Fruit fly (Drosophila melanogaster) whole organism, embryonic: ENCODE data around the gene Coa8.

Experiments
- Aef1 ChIP-seq: fragments of 200-800 bp; sonication (Bioruptor generic); IDR thresholded peaks from 3 replicates; pipeline ENCODE4 v1.3.6; 2022; ENCODE audit warnings: missing biosample characterization, missing genetic modification characterization
- Awh ChIP-seq: fragments of 200-800 bp; sonication (Bioruptor generic); IDR thresholded peaks from 2 replicates; pipeline ENCODE4, ENCODE4 v1.3.6; 2022; ENCODE audit warnings: missing biosample characterization, missing genetic modification characterization
- B-H2 ChIP-seq: fragments of 200-800 bp; sonication (Bioruptor generic); optimal IDR thresholded peaks from 2 replicates; lab custom pipeline; 2018; ENCODE audit warnings: missing biosample characterization, mild to moderate bottlenecking, missing genetic modification characterization
- CG11723 ChIP-seq: fragments of 200-800 bp; sonication (Bioruptor generic); optimal IDR thresholded peaks from 2 replicates; lab custom pipeline; 2017; ENCODE audit warnings: missing biosample characterization, mild to moderate bottlenecking, missing genetic modification characterization
- CG14441 ChIP-seq: fragments of 200-800 bp; sonication (Bioruptor generic); IDR thresholded peaks from 2 replicates; pipeline ENCODE4 v1.3.6; 2022; ENCODE audit warnings: missing biosample characterization, missing genetic modification characterization
- CG14860 ChIP-seq: fragments of 200-800 bp; sonication (Bioruptor generic); IDR thresholded peaks from 3 replicates; pipeline ENCODE4 v1.3.6; 2022; ENCODE audit warnings: missing biosample characterization, missing genetic modification characterization; ENCODE audit not compliant: partially characterized antibody
- CG15514 ChIP-seq: fragments of 200-800 bp; sonication (Bioruptor generic); optimal IDR thresholded peaks from 3 replicates; lab custom pipeline; 2017; ENCODE audit warnings: missing biosample characterization, missing genetic modification characterization, mild to moderate bottlenecking, moderate library complexity, missing genetic modification reagents
- CG17385 ChIP-seq: fragments of 200-800 bp; sonication (Bioruptor generic); optimal IDR thresholded peaks from 3 replicates; lab custom pipeline; 2018; ENCODE audit warnings: missing biosample characterization, mild to moderate bottlenecking, missing genetic modification characterization
- CG17568 ChIP-seq: fragments of 200-800 bp; sonication (Bioruptor generic); optimal IDR thresholded peaks from 2 replicates; lab custom pipeline; 2018; ENCODE audit warnings: missing biosample characterization, mild to moderate bottlenecking, missing genetic modification characterization, moderate library complexity
- CG17612 ChIP-seq: fragments of 200-800 bp; sonication (Bioruptor generic); IDR thresholded peaks from 2 replicates; pipeline ENCODE4 v1.3.6; 2022; ENCODE audit warnings: missing biosample characterization, missing genetic modification characterization
- CG17802 ChIP-seq: fragments of 200-800 bp; sonication (Bioruptor generic); optimal IDR thresholded peaks from 2 replicates; lab custom pipeline; 2018; ENCODE audit warnings: missing biosample characterization, mild to moderate bottlenecking, missing genetic modification characterization, moderate library complexity
- CG17912 ChIP-seq: fragments of 200-800 bp; sonication (Bioruptor generic); optimal IDR thresholded peaks from 2 replicates; lab custom pipeline; 2018; ENCODE audit warnings: missing biosample characterization, mild to moderate bottlenecking, missing genetic modification characterization
- CG1792 ChIP-seq: fragments of 200-800 bp; sonication (Bioruptor generic); optimal IDR thresholded peaks from 2 replicates; lab custom pipeline; 2016; ENCODE audit warnings: missing biosample characterization, missing genetic modification characterization
- CG18262 ChIP-seq: fragments of 200-800 bp; optimal IDR thresholded peaks from 3 replicates; lab custom pipeline; 2019; ENCODE audit warnings: missing biosample characterization, mild to moderate bottlenecking, missing genetic modification characterization, moderate library complexity
- CG18476 ChIP-seq: fragments of 200-800 bp; sonication (Bioruptor generic); optimal IDR thresholded peaks from 2 replicates; lab custom pipeline; 2016; ENCODE audit warnings: missing biosample characterization, mild to moderate bottlenecking, missing genetic modification characterization
- CG2712 ChIP-seq: fragments of 200-800 bp; optimal IDR thresholded peaks from 3 replicates; lab custom pipeline; 2019; ENCODE audit warnings: missing biosample characterization, mild to moderate bottlenecking, missing genetic modification characterization, moderate library complexity
- CG30020 ChIP-seq: fragments of 200-800 bp; optimal IDR thresholded peaks from 2 replicates; lab custom pipeline; 2019; ENCODE audit warnings: missing biosample characterization, mild to moderate bottlenecking, missing genetic modification characterization, moderate library complexity
- CG32772 ChIP-seq: fragments of 200-800 bp; sonication (Bioruptor generic); IDR thresholded peaks from 2 replicates; pipeline ENCODE4 v1.3.6; 2022; ENCODE audit warnings: missing biosample characterization, missing genetic modification characterization
- CG5245 ChIP-seq: fragments of 200-800 bp; sonication (Bioruptor generic); optimal IDR thresholded peaks from 3 replicates; lab custom pipeline; 2016; ENCODE audit warnings: missing biosample characterization, missing genetic modification characterization
- CG7786 ChIP-seq: fragments of 200-800 bp; sonication (Bioruptor generic); optimal IDR thresholded peaks from 2 replicates; lab custom pipeline; 2016; ENCODE audit warnings: missing biosample characterization, missing genetic modification characterization
- CG8281 ChIP-seq: fragments of 200-800 bp; sonication (Bioruptor generic); optimal IDR thresholded peaks from 2 replicates; lab custom pipeline; 2018; ENCODE audit warnings: missing biosample characterization, mild to moderate bottlenecking, missing genetic modification characterization, moderate library complexity
- Chrac-16 ChIP-seq: fragments of 200-800 bp; sonication (Bioruptor generic); optimal IDR thresholded peaks from 3 replicates; lab custom pipeline; 2016; ENCODE audit warnings: missing biosample characterization, missing genetic modification characterization
- CkIIα-i1 ChIP-seq: fragments of 200-800 bp; sonication (Bioruptor generic); IDR thresholded peaks from 2 replicates; pipeline ENCODE4 v1.3.6; 2022; ENCODE audit warnings: missing biosample characterization, missing genetic modification characterization
- Doc2 ChIP-seq: fragments of 200-800 bp; sonication (Bioruptor generic); IDR thresholded peaks from 2 replicates; pipeline ENCODE4 v1.3.6; 2022; ENCODE audit warnings: missing biosample characterization, missing genetic modification characterization
- Eip74EF ChIP-seq, 2 experiments: fragments of 200-800 bp in 1 of 2; fragments of >200 bp in 1 of 2; sonication (Bioruptor generic) in 1 of 2; optimal IDR thresholded peaks; 2 replicates each; lab custom pipeline; 2017 to 2019; ENCODE audit warnings: missing biosample characterization in 2 of 2, missing genetic modification characterization in 2 of 2, mild to moderate bottlenecking in 1 of 2, moderate library complexity in 1 of 2
- MBD-R2 ChIP-seq: fragments of 200-800 bp; sonication (Bioruptor generic); IDR thresholded peaks from 2 replicates; pipeline ENCODE4 v1.3.6; 2022; ENCODE audit warnings: missing biosample characterization, missing genetic modification characterization
- NFAT ChIP-seq: fragments of 200-800 bp; sonication (Bioruptor generic); IDR thresholded peaks from 2 replicates; pipeline ENCODE4 v1.3.6; 2022; ENCODE audit warnings: missing biosample characterization, missing genetic modification characterization
- Neu2 ChIP-seq: fragments of 200-800 bp; sonication (Bioruptor generic); optimal IDR thresholded peaks from 3 replicates; lab custom pipeline; 2016; ENCODE audit warnings: missing biosample characterization, missing genetic modification characterization, borderline replicate concordance
- Oli ChIP-seq: fragments of 200-800 bp; sonication (Bioruptor generic); optimal IDR thresholded peaks from 2 replicates; lab custom pipeline; 2018; ENCODE audit warnings: missing biosample characterization, mild to moderate bottlenecking, missing genetic modification characterization, moderate library complexity
- Opbp ChIP-seq: fragments of 200-800 bp; sonication (Bioruptor generic); IDR thresholded peaks from 3 replicates; pipeline ENCODE4 v1.3.6; 2022; ENCODE audit warnings: missing biosample characterization, missing genetic modification characterization; ENCODE audit not compliant: partially characterized antibody
- Spps ChIP-seq: fragments of 200-800 bp; sonication (Bioruptor generic); optimal IDR thresholded peaks from 2 replicates; lab custom pipeline; 2018; ENCODE audit warnings: missing biosample characterization, mild to moderate bottlenecking, missing genetic modification characterization
- Taf1 ChIP-seq: fragments of 200-800 bp; sonication (Bioruptor generic); IDR thresholded peaks from 2 replicates; pipeline ENCODE4 v1.3.6; 2022; ENCODE audit warnings: missing biosample characterization, missing genetic modification characterization
- bab2 ChIP-seq: fragments of 200-800 bp; sonication (Bioruptor generic); optimal IDR thresholded peaks from 2 replicates; lab custom pipeline; 2016; ENCODE audit warnings: missing biosample characterization, missing genetic modification characterization
- bigmax ChIP-seq: fragments of 200-800 bp; sonication (Bioruptor generic); optimal IDR thresholded peaks from 2 replicates; lab custom pipeline; 2018; ENCODE audit warnings: missing biosample characterization, mild to moderate bottlenecking, missing genetic modification characterization
- bowl ChIP-seq: fragments of 200-800 bp; sonication (Bioruptor generic); IDR thresholded peaks from 2 replicates; pipeline ENCODE4 v1.3.6; 2022; ENCODE audit warnings: missing biosample characterization, missing genetic modification characterization
- br ChIP-seq: fragments of >200 bp; optimal IDR thresholded peaks from 2 replicates; lab custom pipeline; 2017
- croc ChIP-seq: fragments of 200-800 bp; sonication (Bioruptor generic); conservative IDR thresholded peaks from 3 replicates; pipeline ENCODE4 v1.3.6; 2022; ENCODE audit warnings: missing biosample characterization, missing genetic modification characterization
- esg ChIP-seq: fragments of 200-800 bp; sonication (Bioruptor generic); conservative IDR thresholded peaks from 2 replicates; pipeline ENCODE4 v1.3.6; 2022; ENCODE audit warnings: missing biosample characterization, missing genetic modification characterization
- insv ChIP-seq, 2 experiments: fragments of 200-800 bp; sonication (Bioruptor generic); optimal IDR thresholded peaks; 3 replicates each; lab custom pipeline; 2016 to 2018; ENCODE audit warnings: missing biosample characterization in 2 of 2, missing genetic modification characterization in 2 of 2
- kni ChIP-seq: fragments of 200-800 bp; sonication (Bioruptor generic); optimal IDR thresholded peaks from 3 replicates; lab custom pipeline; 2017; ENCODE audit warnings: mild to moderate bottlenecking, missing biosample characterization, missing genetic modification reagents, missing genetic modification characterization
- nerfin-2 ChIP-seq: fragments of 200-800 bp; sonication (Bioruptor generic); IDR thresholded peaks from 2 replicates; pipeline ENCODE4 v1.3.6; 2022; ENCODE audit warnings: missing biosample characterization, missing genetic modification characterization; ENCODE audit not compliant: partially characterized antibody
- pfk ChIP-seq: fragments of 200-800 bp; sonication (Bioruptor generic); optimal IDR thresholded peaks from 2 replicates; lab custom pipeline; 2018; ENCODE audit warnings: missing biosample characterization, mild to moderate bottlenecking, missing genetic modification characterization, moderate library complexity
- pita ChIP-seq: fragments of 200-800 bp; sonication (Bioruptor generic); optimal IDR thresholded peaks from 2 replicates; lab custom pipeline; 2017; ENCODE audit warnings: missing biosample characterization, mild to moderate bottlenecking, missing genetic modification characterization
- pros ChIP-seq: fragments of 200-800 bp; sonication (Bioruptor generic); optimal IDR thresholded peaks from 3 replicates; lab custom pipeline; 2019; ENCODE audit warnings: missing biosample characterization, mild to moderate bottlenecking, missing genetic modification characterization, moderate library complexity
- slp2 ChIP-seq: fragments of 200-800 bp; sonication (Bioruptor generic); optimal IDR thresholded peaks from 2 replicates; lab custom pipeline; 2016; ENCODE audit warnings: missing biosample characterization, missing genetic modification characterization
- sna ChIP-seq: fragments of 200-800 bp; sonication (Bioruptor generic); IDR thresholded peaks from 2 replicates; pipeline ENCODE4 v1.3.6; 2022; ENCODE audit warnings: missing biosample characterization, missing genetic modification characterization; ENCODE audit not compliant: partially characterized antibody
- so ChIP-seq: fragments of 200-800 bp; sonication (Bioruptor generic); IDR thresholded peaks from 3 replicates; pipeline ENCODE4 v1.3.6; 2022; ENCODE audit warnings: missing biosample characterization, missing genetic modification characterization
- tup ChIP-seq: fragments of 200-800 bp; sonication (Bioruptor generic); optimal IDR thresholded peaks from 2 replicates; lab custom pipeline; 2016; ENCODE audit warnings: missing biosample characterization, mild to moderate bottlenecking, missing genetic modification characterization, moderate library complexity
- vvl ChIP-seq: fragments of 200-800 bp; sonication (Bioruptor generic); IDR thresholded peaks from 2 replicates; pipeline ENCODE4 v1.3.6; 2022; ENCODE audit warnings: missing biosample characterization, missing genetic modification characterization
- yki ChIP-seq: fragments of >200 bp; optimal IDR thresholded peaks from 3 replicates; lab custom pipeline; 2018

The Coa8 gene

dm6 chrX:1849914-1850313 is 30.2 kb upstream of the Coa8 start (continued):
- TF ChIP-seq CG32772 (GFP tag; lab: Robert Waterston, UW) = peak; percentile 70
- peak; percentile 63 for TF ChIP-seq MBD-R2 (GFP tag; lab: Robert Waterston, UW)
- peak; percentile 58 for TF ChIP-seq Taf1 (GFP tag; lab: Robert Waterston, UW)
- peak; percentile 39; the same call in 1 of the 3 replicates for TF ChIP-seq croc
- peak; percentile 58 for TF ChIP-seq Awh (GFP tag; lab: Robert Waterston, UW)
- peak; percentile 18 for TF ChIP-seq pfk (GFP tag; lab: Kevin White, UChicago)
- TF ChIP-seq yki = no peak
- peak; percentile 70 for TF ChIP-seq tup (GFP tag; lab: Kevin White, UChicago)
- no peak for TF ChIP-seq pros (GFP tag; lab: Kevin White, UChicago)
- TF ChIP-seq Oli (tag; lab: Kevin White, UChicago) = peak; percentile 85
- TF ChIP-seq CG18476 (GFP tag; lab: Kevin White, UChicago) = peak; percentile 82
- TF ChIP-seq sna = no peak
- TF ChIP-seq CG5245 (GFP tag; lab: Kevin White, UChicago) = peak; percentile 51
- TF ChIP-seq CG11723 (GFP tag; lab: Kevin White, UChicago) = peak; percentile 63
- peak; percentile 81 for TF ChIP-seq Aef1 (GFP tag; lab: Robert Waterston, UW)
- peak; percentile 74 for TF ChIP-seq Chrac-16 (GFP tag; lab: Kevin White, UChicago)
- TF ChIP-seq Spps (tag; lab: Kevin White, UChicago) = peak; percentile 46
- peak; percentile 20 for TF ChIP-seq CG30020
- peak; percentile 74; the same call in 1 of the 2 replicates for TF ChIP-seq NFAT (GFP tag; lab: Robert Waterston, UW)
- TF ChIP-seq Eip74EF (GFP tag; optimal IDR thresholded peaks at IDR 0.05; lab: Kevin White, UChicago) = peak in 1 of 2 experiments; percentile 76
- TF ChIP-seq Doc2 (GFP tag; lab: Robert Waterston, UW) = 0 out of 2 replicates have a peak, but pooled peaks have one; percentile 47
- peak; percentile 54 for TF ChIP-seq slp2 (GFP tag; lab: Kevin White, UChicago)
- TF ChIP-seq br (lab: Kevin White, UChicago) = no peak
- TF ChIP-seq bigmax (GFP tag; lab: Kevin White, UChicago) = no peak
- no peak for TF ChIP-seq CG17612 (GFP tag; lab: Robert Waterston, UW)
- no peak for TF ChIP-seq Opbp
- TF ChIP-seq nerfin-2 (GFP tag; lab: Robert Waterston, UW) = no peak
- TF ChIP-seq CG1792 (GFP tag; lab: Kevin White, UChicago) = peak; percentile 58
- peak; percentile 82 for TF ChIP-seq vvl (GFP tag; lab: Robert Waterston, UW)
- no peak for TF ChIP-seq kni (GFP tag; lab: Kevin White, UChicago)
- peak; percentile 79 for TF ChIP-seq bab2 (GFP tag; lab: Kevin White, UChicago)
- TF ChIP-seq CG15514 (GFP tag; lab: Kevin White, UChicago) = peak; percentile 85
- peak; percentile 37 for TF ChIP-seq CG17802 (tag; lab: Kevin White, UChicago)
- TF ChIP-seq Neu2 = no peak
- TF ChIP-seq CG2712 (tag; lab: Kevin White, UChicago) = peak; percentile 85
- TF ChIP-seq esg (GFP tag; lab: Robert Waterston, UW) = peak; percentile 67
- TF ChIP-seq insv (GFP tag; optimal IDR thresholded peaks at IDR 0.05; lab: Kevin White, UChicago) = peak in 1 of 2 experiments; percentile 38
- TF ChIP-seq so (GFP tag; lab: Robert Waterston, UW) = peak; percentile 86
- no peak for TF ChIP-seq CG14860 (GFP tag; lab: Robert Waterston, UW)
- TF ChIP-seq bowl = peak; percentile 25; the same call in 1 of the 2 replicates
- TF ChIP-seq CG17568 (GFP tag; lab: Kevin White, UChicago) = peak; percentile 84
- no peak for TF ChIP-seq CkIIα-i1 (GFP tag; lab: Robert Waterston, UW)
- TF ChIP-seq CG17912 = peak; percentile 16
- TF ChIP-seq B-H2 = peak; percentile 88
- peak; percentile 62 for TF ChIP-seq CG8281
- peak; percentile 85 for TF ChIP-seq CG17385 (GFP tag; lab: Kevin White, UChicago)
- peak; percentile 82 for TF ChIP-seq CG18262 (tag; lab: Kevin White, UChicago)
- peak; percentile 73 for TF ChIP-seq CG7786 (GFP tag; lab: Kevin White, UChicago)
- no peak for TF ChIP-seq pita
- peak; percentile 63 for TF ChIP-seq CG14441 (GFP tag; lab: Robert Waterston, UW)
